Worm (Caenorhabditis elegans) whole organism, L2 larva: ENCODE measurements around the gene ZK971.1.

Experiments
- C34F6.9 ChIP-seq: fragments of 150-350 bp; optimal IDR thresholded peaks from 2 replicates; lab custom pipeline; 2014; ENCODE audit warnings: missing biosample characterization, missing genetic modification characterization
- F13H6.1 ChIP-seq: sonication (generic microtip); optimal IDR thresholded peaks from 2 replicates; lab custom pipeline; 2016; ENCODE audit warnings: missing genetic modification characterization, missing compliant biosample characterization
- R02D3.7 ChIP-seq: fragments of 150-350 bp; optimal IDR thresholded peaks from 2 replicates; lab custom pipeline; 2014; ENCODE audit warnings: missing biosample characterization, missing genetic modification characterization
- Y55F3AM.14 ChIP-seq: fragments of 200-800 bp; sonication (Bioruptor generic); optimal IDR thresholded peaks from 2 replicates; lab custom pipeline; 2018; ENCODE audit warnings: mild to moderate bottlenecking, missing genetic modification characterization, missing compliant biosample characterization
- ZK546.5 ChIP-seq: sonication (generic microtip); optimal IDR thresholded peaks from 2 replicates; lab custom pipeline; 2017; ENCODE audit warnings: missing biosample characterization, missing genetic modification characterization
- alr-1 ChIP-seq: fragments of 150-350 bp; optimal IDR thresholded peaks from 2 replicates; lab custom pipeline; 2014; ENCODE audit warnings: missing biosample characterization, missing genetic modification characterization
- aly-2 ChIP-seq: fragments of 150-350 bp; optimal IDR thresholded peaks from 2 replicates; lab custom pipeline; 2014; ENCODE audit warnings: missing biosample characterization, missing genetic modification characterization
- blmp-1 ChIP-seq: sonication (generic microtip); optimal IDR thresholded peaks from 2 replicates; lab custom pipeline; 2017; ENCODE audit warnings: missing genetic modification characterization, mild to moderate bottlenecking, missing compliant biosample characterization, antibody characterized with exemption, moderate library complexity; ENCODE audit not compliant: insufficient read depth
- ceh-16 ChIP-seq: fragments of 150-350 bp; optimal IDR thresholded peaks from 2 replicates; lab custom pipeline; 2014; ENCODE audit warnings: missing biosample characterization, missing genetic modification characterization
- ceh-82 ChIP-seq: fragments of 150-350 bp; optimal IDR thresholded peaks from 2 replicates; lab custom pipeline; 2014; ENCODE audit warnings: missing biosample characterization, missing genetic modification characterization
- crh-2 ChIP-seq: sonication (generic microtip); optimal IDR thresholded peaks from 2 replicates; lab custom pipeline; 2017; ENCODE audit warnings: missing biosample characterization, missing genetic modification characterization
- egl-27 ChIP-seq: sonication (generic microtip); optimal IDR thresholded peaks from 3 replicates; lab custom pipeline; 2017; ENCODE audit warnings: missing biosample characterization, missing genetic modification reagents, missing genetic modification characterization
- gmeb-1 ChIP-seq: fragments of 150-350 bp; optimal IDR thresholded peaks from 2 replicates; lab custom pipeline; 2014; ENCODE audit warnings: missing biosample characterization, missing genetic modification characterization
- lin-11 ChIP-seq: fragments of 150-350 bp; sonication (generic microtip); optimal IDR thresholded peaks from 2 replicates; lab custom pipeline; 2014; ENCODE audit warnings: missing biosample characterization, missing genetic modification characterization, inconsistent platforms, mixed read lengths
- lin-13 ChIP-seq: fragments of 150-350 bp; optimal IDR thresholded peaks from 2 replicates; lab custom pipeline; 2014; ENCODE audit warnings: missing biosample characterization, missing genetic modification reagents, missing genetic modification characterization
- lin-39 ChIP-seq: fragments of 150-350 bp; optimal IDR thresholded peaks from 2 replicates; lab custom pipeline; 2014; ENCODE audit warnings: missing biosample characterization, missing genetic modification reagents, missing genetic modification characterization
- lsy-2 ChIP-seq, 2 experiments: fragments of 150-350 bp in 1 of 2; sonication (generic microtip) in 1 of 2; optimal IDR thresholded peaks; 2 replicates each; lab custom pipeline; 2014 to 2017; ENCODE audit warnings: missing biosample characterization in 2 of 2, missing genetic modification characterization in 2 of 2
- mab-5 ChIP-seq: fragments of 150-350 bp; optimal IDR thresholded peaks from 2 replicates; lab custom pipeline; 2014; ENCODE audit warnings: missing biosample characterization, missing genetic modification characterization
- mdl-1 ChIP-seq, 2 experiments: fragments of 150-350 bp in 1 of 2; sonication (generic microtip) in 1 of 2; optimal IDR thresholded peaks; 2 replicates each; lab custom pipeline; 2017; ENCODE audit warnings: missing biosample characterization in 2 of 2, missing genetic modification characterization in 2 of 2
- nhr-10 ChIP-seq: sonication (generic microtip); optimal IDR thresholded peaks from 2 replicates; lab custom pipeline; 2017; ENCODE audit warnings: missing biosample characterization, missing genetic modification characterization
- nhr-11 ChIP-seq: fragments of 150-350 bp; optimal IDR thresholded peaks from 2 replicates; lab custom pipeline; 2014; ENCODE audit warnings: missing biosample characterization, missing genetic modification characterization
- nhr-12 ChIP-seq: fragments of 150-350 bp; optimal IDR thresholded peaks from 2 replicates; lab custom pipeline; 2014; ENCODE audit warnings: missing biosample characterization, missing genetic modification characterization
- nhr-129 ChIP-seq: fragments of 150-350 bp; optimal IDR thresholded peaks from 2 replicates; lab custom pipeline; 2014; ENCODE audit warnings: missing biosample characterization, missing genetic modification characterization
- nhr-21 ChIP-seq: fragments of 150-350 bp; optimal IDR thresholded peaks from 2 replicates; lab custom pipeline; 2014; ENCODE audit warnings: missing biosample characterization, missing genetic modification characterization
- nhr-23 ChIP-seq: fragments of 150-350 bp; optimal IDR thresholded peaks from 2 replicates; lab custom pipeline; 2014; ENCODE audit warnings: missing biosample characterization, missing genetic modification reagents, missing genetic modification characterization
- nhr-237 ChIP-seq: fragments of 150-350 bp; optimal IDR thresholded peaks from 2 replicates; lab custom pipeline; 2014; ENCODE audit warnings: missing biosample characterization, missing genetic modification characterization
- nhr-25 ChIP-seq: fragments of 150-350 bp; sonication (generic microtip); optimal IDR thresholded peaks from 3 replicates; lab custom pipeline; 2014; ENCODE audit warnings: missing biosample characterization, missing genetic modification characterization
- nhr-6 ChIP-seq: fragments of 150-350 bp; optimal IDR thresholded peaks from 2 replicates; lab custom pipeline; 2014; ENCODE audit warnings: missing biosample characterization, missing genetic modification characterization
- nhr-77 ChIP-seq: fragments of 150-350 bp; optimal IDR thresholded peaks from 2 replicates; lab custom pipeline; 2014; ENCODE audit warnings: missing biosample characterization, missing genetic modification characterization
- peb-1 ChIP-seq: fragments of 150-350 bp; optimal IDR thresholded peaks from 2 replicates; lab custom pipeline; 2014; ENCODE audit warnings: missing biosample characterization, missing genetic modification characterization
- sem-4 ChIP-seq: fragments of 150-350 bp; optimal IDR thresholded peaks from 2 replicates; lab custom pipeline; 2014; ENCODE audit warnings: missing biosample characterization, missing genetic modification reagents, missing genetic modification characterization
- skn-1 ChIP-seq: sonication (generic microtip); optimal IDR thresholded peaks from 2 replicates; lab custom pipeline; 2017; ENCODE audit warnings: missing biosample characterization, missing genetic modification characterization
- sma-3 ChIP-seq: sonication (generic microtip); optimal IDR thresholded peaks from 2 replicates; lab custom pipeline; 2016; ENCODE audit warnings: missing genetic modification reagents, missing genetic modification characterization, missing compliant biosample characterization
- sma-9 ChIP-seq, 2 experiments: fragments of 150-350 bp in 1 of 2; sonication (generic microtip) in 1 of 2; optimal IDR thresholded peaks; 2 replicates each; lab custom pipeline; 2014 to 2016; ENCODE audit warnings: missing genetic modification characterization in 2 of 2, mild to moderate bottlenecking in 1 of 2, missing biosample characterization in 1 of 2, missing compliant biosample characterization in 1 of 2, missing genetic modification reagents in 1 of 2, moderate library complexity in 1 of 2
- snpc-4 ChIP-seq: fragments of 150-350 bp; optimal IDR thresholded peaks from 2 replicates; lab custom pipeline; 2014; ENCODE audit warnings: missing biosample characterization, missing genetic modification characterization
- unc-39 ChIP-seq: fragments of 150-350 bp; optimal IDR thresholded peaks from 2 replicates; lab custom pipeline; 2014; ENCODE audit warnings: missing biosample characterization, missing genetic modification characterization
- unc-55 ChIP-seq: fragments of 150-350 bp; sonication (generic microtip); optimal IDR thresholded peaks from 3 replicates; lab custom pipeline; 2014; ENCODE audit warnings: missing biosample characterization, missing genetic modification reagents, missing genetic modification characterization
- unc-62 ChIP-seq: fragments of 150-350 bp; optimal IDR thresholded peaks from 2 replicates; lab custom pipeline; 2014; ENCODE audit warnings: missing biosample characterization, missing genetic modification reagents, missing genetic modification characterization
- zag-1 ChIP-seq: fragments of 150-350 bp; optimal IDR thresholded peaks from 2 replicates; lab custom pipeline; 2014; ENCODE audit warnings: missing biosample characterization, missing genetic modification characterization
- ztf-11 ChIP-seq: sonication (generic microtip); optimal IDR thresholded peaks from 2 replicates; lab custom pipeline; 2017; ENCODE audit warnings: missing biosample characterization, missing genetic modification characterization
- ztf-4 ChIP-seq: fragments of 150-350 bp; optimal IDR thresholded peaks from 2 replicates; lab custom pipeline; 2014; ENCODE audit warnings: missing biosample characterization, missing genetic modification characterization

Gene ZK971.1

ce11 chrII:10279561-10279960 is at the start of gene ZK971.1:
Gene ZK971.1 (minus strand): TSS chrII:10279661.
- TF ChIP-seq snpc-4 (tag; lab: Kevin White, UChicago) (no peak), sma-3 (GFP tag; lab: Kevin White, UChicago) (no peak), mab-5 (tag; lab: Kevin White, UChicago) (no peak), alr-1 (tag; lab: Kevin White, UChicago) (no peak), nhr-129 (tag; lab: Kevin White, UChicago) (no peak), skn-1 (tag; lab: Kevin White, UChicago) (no peak), aly-2 (tag; lab: Kevin White, UChicago) (no peak), egl-27 (tag; lab: Kevin White, UChicago) (no peak)

DNA sequence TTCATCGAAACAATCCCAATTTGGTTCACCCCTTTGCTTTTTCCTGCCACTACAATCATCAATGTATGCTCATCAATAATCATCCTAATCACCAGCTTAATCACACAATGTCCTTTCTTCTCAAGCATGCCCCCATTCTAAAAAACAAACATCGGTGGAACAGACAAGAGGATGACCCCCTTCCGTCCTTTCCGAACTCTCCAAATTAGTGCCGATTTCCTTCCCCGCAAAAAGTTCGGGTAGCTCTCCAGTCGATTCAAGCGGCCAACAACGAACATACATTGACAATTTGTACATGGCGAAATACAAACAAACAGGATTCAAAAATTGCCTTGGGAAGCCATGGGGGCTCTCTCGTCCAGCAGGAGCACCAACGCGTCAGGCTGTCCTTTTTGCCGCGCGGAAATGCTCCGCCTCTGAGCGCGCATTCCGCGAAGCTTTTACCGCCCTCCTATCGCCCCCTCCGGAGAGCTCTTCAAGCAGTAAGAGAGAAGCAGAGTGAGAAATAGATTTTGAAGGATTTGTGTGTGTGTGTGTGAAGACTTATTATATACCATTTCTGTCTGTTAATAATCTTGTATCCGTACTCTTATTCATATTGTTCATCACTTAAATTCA is 46.3 kb upstream of the ZK971.1 start, which contains the start of gene appg-1:
Gene appg-1 (plus strand): TSS at position 427 of the 618 bp plus-strand sequence.
- no peak for TF ChIP-seq lin-39
- TF ChIP-seq C34F6.9 (tag; lab: Kevin White, UChicago) = no peak
- no peak for TF ChIP-seq lin-13
- TF ChIP-seq R02D3.7 (tag; lab: Kevin White, UChicago) = no peak
- TF ChIP-seq peb-1 (tag; lab: Kevin White, UChicago) = no peak
- no peak for TF ChIP-seq gmeb-1 (tag; lab: Kevin White, UChicago)
- no peak for TF ChIP-seq nhr-77 (tag; lab: Kevin White, UChicago)
- TF ChIP-seq sma-3 (GFP tag; lab: Kevin White, UChicago) = no peak
- TF ChIP-seq lin-11 = no peak
- TF ChIP-seq unc-55 (GFP tag; lab: Kevin White, UChicago) = no peak
- no peak for TF ChIP-seq ZK546.5 (tag; lab: Kevin White, UChicago)
- no peak for TF ChIP-seq nhr-12
- TF ChIP-seq nhr-129 (tag; lab: Kevin White, UChicago) = no peak
- TF ChIP-seq skn-1 (tag; lab: Kevin White, UChicago) = no peak

ce11 chrII:10321410-10321809 is 41.9 kb upstream of the ZK971.1 start, which contains the start of gene idpp-4:
Gene idpp-4 (plus strand): TSS chrII:10321460.
- TF ChIP-seq nhr-10 (tag; lab: Kevin White, UChicago) = no peak
- no peak for TF ChIP-seq nhr-6
- no peak for TF ChIP-seq gmeb-1 (tag; lab: Kevin White, UChicago)
- TF ChIP-seq nhr-21 (tag; lab: Kevin White, UChicago) = no peak
- no peak for TF ChIP-seq ceh-16
- TF ChIP-seq sem-4 = no peak
- no peak for TF ChIP-seq nhr-12
- TF ChIP-seq lin-13 = no peak
- no peak for TF ChIP-seq lsy-2 (tag; optimal IDR thresholded peaks at IDR 0.05; lab: Kevin White, UChicago)
- TF ChIP-seq skn-1 (tag; lab: Kevin White, UChicago) = no peak
- no peak for TF ChIP-seq unc-39 (tag; lab: Kevin White, UChicago)
- TF ChIP-seq ztf-11 (tag; lab: Kevin White, UChicago) = no peak

DNA sequence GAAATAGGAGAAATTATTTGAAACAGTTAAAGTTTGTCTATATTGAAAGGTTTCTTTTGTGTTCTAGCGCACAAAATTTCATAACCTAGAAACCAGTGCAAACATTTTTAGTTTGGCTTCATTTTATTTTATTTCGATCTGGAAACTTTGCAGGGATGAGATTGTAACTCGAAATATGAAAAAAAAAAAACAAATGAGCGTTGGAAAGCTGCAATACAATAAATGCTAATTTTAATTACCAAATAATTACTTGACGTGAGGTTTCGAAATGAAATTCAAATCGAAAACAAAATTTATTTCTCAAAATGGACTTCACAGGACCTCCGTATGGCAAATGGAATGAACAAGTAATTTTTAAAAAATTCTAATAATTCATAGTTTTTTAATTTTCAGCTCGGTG is 37.5 kb upstream of the ZK971.1 start, which contains the start of gene M02G9.4:
Gene M02G9.4 (plus strand): TSS at position 301 of the 400 bp plus-strand sequence.
- no peak for TF ChIP-seq crh-2
- TF ChIP-seq Y55F3AM.14 (GFP tag; lab: Kevin White, UChicago) = no peak
- no peak for TF ChIP-seq blmp-1 (tag; lab: Kevin White, UChicago)
- no peak for TF ChIP-seq sma-3 (GFP tag; lab: Kevin White, UChicago)
- no peak for TF ChIP-seq unc-55 (GFP tag; lab: Kevin White, UChicago)
- no peak for TF ChIP-seq sem-4
- no peak for TF ChIP-seq nhr-11 (tag; lab: Kevin White, UChicago)
- no peak for TF ChIP-seq sma-9 (GFP tag; optimal IDR thresholded peaks at IDR 0.05; lab: Kevin White, UChicago)
- no peak for TF ChIP-seq sma-9 (tag; optimal IDR thresholded peaks at IDR 0.05; lab: Kevin White, UChicago)
- TF ChIP-seq ceh-82 (tag; lab: Kevin White, UChicago) = no peak
- TF ChIP-seq nhr-6 = no peak
- TF ChIP-seq F13H6.1 (tag; lab: Kevin White, UChicago) = no peak
- no peak for TF ChIP-seq nhr-237 (tag; lab: Kevin White, UChicago)
- no peak for TF ChIP-seq ztf-4 (tag; lab: Kevin White, UChicago)
- TF ChIP-seq gmeb-1 (tag; lab: Kevin White, UChicago) = no peak
- no peak for TF ChIP-seq nhr-25 (tag; lab: Kevin White, UChicago)
- no peak for TF ChIP-seq mdl-1 (tag; optimal IDR thresholded peaks at IDR 0.05; lab: Kevin White, UChicago)
- TF ChIP-seq nhr-12 = no peak
- TF ChIP-seq zag-1 = no peak
- TF ChIP-seq nhr-23 (tag; lab: Kevin White, UChicago) = no peak
- no peak for TF ChIP-seq unc-62 (GFP tag; lab: Kevin White, UChicago)
